Fruit fly (Drosophila melanogaster) whole organism, pupa: Measurements from ENCODE around the gene nmdyn-D7.

Source experiments
- CG10348 ChIP-seq: fragments of 200-800 bp; sonication (Bioruptor generic); IDR thresholded peaks from 2 replicates; pipeline ENCODE4 v1.3.6; 2022; ENCODE audit warnings: missing biosample characterization, missing genetic modification characterization
- CG12605 ChIP-seq: fragments of 200-800 bp; sonication (Bioruptor generic); IDR thresholded peaks from 2 replicates; pipeline ENCODE4 v1.3.6; 2022; ENCODE audit warnings: missing biosample characterization, missing genetic modification characterization
- CG13204 ChIP-seq: fragments of 200-800 bp; sonication (Bioruptor generic); optimal IDR thresholded peaks from 2 replicates; lab custom pipeline; 2018; ENCODE audit warnings: missing biosample characterization, mild to moderate bottlenecking, missing genetic modification characterization, moderate library complexity
- CG14655 ChIP-seq: fragments of 200-800 bp; sonication (Bioruptor generic); optimal IDR thresholded peaks from 3 replicates; lab custom pipeline; 2017; ENCODE audit warnings: mild to moderate bottlenecking, missing biosample characterization, missing genetic modification reagents, missing genetic modification characterization
- CG15710 ChIP-seq: fragments of 200-800 bp; sonication (Bioruptor generic); optimal IDR thresholded peaks from 2 replicates; lab custom pipeline; 2018; ENCODE audit warnings: missing biosample characterization, mild to moderate bottlenecking, missing genetic modification characterization, moderate library complexity
- CG17806 ChIP-seq: fragments of 200-800 bp; sonication (Bioruptor generic); optimal IDR thresholded peaks from 2 replicates; lab custom pipeline; 2018; ENCODE audit warnings: missing biosample characterization, mild to moderate bottlenecking, missing genetic modification characterization, moderate library complexity
- CG32121 ChIP-seq: fragments of 200-800 bp; sonication (Bioruptor generic); IDR thresholded peaks from 2 replicates; pipeline ENCODE4 v1.3.6; 2022; ENCODE audit warnings: missing biosample characterization, missing genetic modification characterization
- CG34367 ChIP-seq: fragments of 200-800 bp; sonication (Bioruptor generic); optimal IDR thresholded peaks from 2 replicates; lab custom pipeline; 2018; ENCODE audit warnings: missing biosample characterization, mild to moderate bottlenecking, missing genetic modification characterization
- CG4496 ChIP-seq: fragments of 200-800 bp; sonication (Bioruptor generic); IDR thresholded peaks from 3 replicates; pipeline ENCODE4 v1.3.6; 2022; ENCODE audit warnings: missing biosample characterization, missing genetic modification characterization
- CG8159 ChIP-seq: fragments of 200-800 bp; sonication (Bioruptor generic); optimal IDR thresholded peaks from 3 replicates; lab custom pipeline; 2018; ENCODE audit warnings: missing biosample characterization, mild to moderate bottlenecking, missing genetic modification characterization, moderate library complexity
- CG8301 ChIP-seq: fragments of 200-800 bp; sonication (Bioruptor generic); optimal IDR thresholded peaks from 2 replicates; lab custom pipeline; 2018; ENCODE audit warnings: missing biosample characterization, mild to moderate bottlenecking, missing genetic modification characterization
- CG9948 ChIP-seq: fragments of 200-800 bp; sonication (Bioruptor generic); optimal IDR thresholded peaks from 2 replicates; lab custom pipeline; 2018; ENCODE audit warnings: missing biosample characterization, mild to moderate bottlenecking, missing genetic modification characterization, moderate library complexity
- D1 ChIP-seq: fragments of 200-800 bp; sonication (Bioruptor generic); optimal IDR thresholded peaks from 2 replicates; lab custom pipeline; 2018; ENCODE audit warnings: missing biosample characterization, mild to moderate bottlenecking, missing genetic modification characterization, moderate library complexity
- EcR ChIP-seq: fragments of 200-800 bp; sonication (Bioruptor generic); optimal IDR thresholded peaks from 3 replicates; lab custom pipeline; 2019; ENCODE audit warnings: missing biosample characterization, missing genetic modification characterization, mild to moderate bottlenecking, moderate library complexity, missing genetic modification reagents
- Ets98B ChIP-seq: fragments of 200-800 bp; sonication (Bioruptor generic); IDR thresholded peaks from 2 replicates; pipeline ENCODE4 v1.3.6; 2022; ENCODE audit warnings: missing biosample characterization, missing genetic modification characterization
- Pif1A ChIP-seq: fragments of 200-800 bp; sonication (Bioruptor generic); optimal IDR thresholded peaks from 3 replicates; lab custom pipeline; 2016; ENCODE audit warnings: missing biosample characterization, missing genetic modification characterization
- Pif1B ChIP-seq: fragments of 200-800 bp; sonication (Bioruptor generic); optimal IDR thresholded peaks from 3 replicates; lab custom pipeline; 2016; ENCODE audit warnings: missing biosample characterization, missing genetic modification characterization
- Snoo ChIP-seq: fragments of 200-800 bp; sonication (Bioruptor generic); optimal IDR thresholded peaks from 3 replicates; lab custom pipeline; 2017; ENCODE audit warnings: missing biosample characterization, mild to moderate bottlenecking, missing genetic modification characterization, inconsistent platforms
- fd96Ca ChIP-seq: fragments of 200-800 bp; sonication (Bioruptor generic); IDR thresholded peaks from 3 replicates; pipeline ENCODE4 v1.3.6; 2022; ENCODE audit warnings: missing biosample characterization, missing genetic modification characterization
- gl ChIP-seq: fragments of 200-800 bp; sonication (Bioruptor generic); optimal IDR thresholded peaks from 2 replicates; lab custom pipeline; 2018; ENCODE audit warnings: missing biosample characterization, mild to moderate bottlenecking, missing genetic modification characterization
- rn ChIP-seq: fragments of 200-800 bp; sonication (Bioruptor generic); IDR thresholded peaks from 2 replicates; pipeline ENCODE4 v1.3.6; 2022; ENCODE audit warnings: missing biosample characterization, missing genetic modification characterization

nmdyn-D7 gene

DNA sequence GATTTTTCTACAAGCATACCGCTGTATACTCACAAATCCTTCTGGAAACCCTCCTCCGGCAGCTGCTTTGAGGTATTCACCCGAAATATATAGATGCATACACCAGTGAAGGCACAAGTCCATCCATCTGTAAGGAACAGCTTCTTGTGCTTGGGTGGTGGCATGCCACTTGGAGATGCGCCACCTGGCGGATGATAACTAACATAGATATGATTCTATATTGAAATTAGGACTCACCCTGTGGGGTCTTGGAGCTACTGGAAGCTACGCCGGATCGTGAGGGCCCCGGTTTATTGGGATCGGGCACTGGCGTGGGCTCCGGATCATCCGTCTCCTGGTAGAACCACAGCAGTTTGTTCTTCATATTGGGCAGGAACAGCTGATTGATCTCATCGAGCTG is 6.5 kb upstream of the nmdyn-D7 start:
- TF ChIP-seq CG9948 (tag; lab: Kevin White, UChicago) (no peak), CG17806 (no peak), CG12605 (GFP tag; lab: Robert Waterston, UW) (no peak), CG32121 (GFP tag; lab: Robert Waterston, UW) (no peak), CG15710 (tag; lab: Kevin White, UChicago) (no peak), Pif1A (GFP tag; lab: Kevin White, UChicago) (no peak), Pif1B (GFP tag; lab: Kevin White, UChicago) (no peak), fd96Ca (GFP tag; lab: Robert Waterston, UW) (no peak), CG34367 (tag; lab: Kevin White, UChicago) (no peak), CG13204 (GFP tag; lab: Kevin White, UChicago) (no peak), CG14655 (no peak)

DNA sequence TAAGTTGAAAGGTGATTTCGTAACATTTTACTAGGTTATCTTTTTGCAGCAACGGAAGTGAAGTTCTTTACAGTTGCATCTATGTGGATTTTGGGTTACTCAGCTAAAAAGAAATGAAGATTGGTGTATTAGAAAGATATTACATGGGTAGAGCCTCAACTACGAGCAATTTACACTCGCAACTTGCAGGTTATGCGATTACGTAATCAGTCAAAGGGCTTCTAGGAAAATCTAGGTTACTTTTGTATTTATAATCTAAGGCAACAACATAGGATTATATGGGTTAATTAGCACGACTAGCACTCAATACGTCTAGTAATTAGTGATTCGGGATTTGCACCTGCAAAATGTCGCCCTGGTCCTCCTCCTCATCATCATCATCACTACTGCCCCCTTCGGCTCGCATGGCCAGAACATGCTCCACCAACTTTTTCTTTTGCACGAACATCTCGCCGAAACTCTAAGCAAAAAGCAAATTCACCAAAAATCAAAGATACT is 5.5 kb upstream of the nmdyn-D7 start, which contains the start of gene Dhc1:
TSS of gene Dhc1 (minus strand) at position 448 of the 498 bp plus-strand sequence.
- TF ChIP-seq CG13204 (GFP tag; lab: Kevin White, UChicago) (no peak), CG15710 (tag; lab: Kevin White, UChicago) (no peak), CG8301 (tag; lab: Kevin White, UChicago) (no peak), CG8159 (tag; lab: Kevin White, UChicago) (no peak), Snoo (no peak), Ets98B (no peak), Pif1B (GFP tag; lab: Kevin White, UChicago) (no peak), CG32121 (GFP tag; lab: Robert Waterston, UW) (no peak), CG4496 (no peak), Pif1A (GFP tag; lab: Kevin White, UChicago) (no peak), D1 (tag; lab: Kevin White, UChicago) (no peak), CG34367 (tag; lab: Kevin White, UChicago) (no peak), rn (no peak), CG14655 (no peak), CG9948 (tag; lab: Kevin White, UChicago) (no peak), CG10348 (GFP tag; lab: Robert Waterston, UW) (no peak), EcR (GFP tag; lab: Kevin White, UChicago) (no peak), CG12605 (GFP tag; lab: Robert Waterston, UW) (no peak), fd96Ca (GFP tag; lab: Robert Waterston, UW) (no peak)
- TF ChIP-seq, all 21 proteins: peak for 0

DNA sequence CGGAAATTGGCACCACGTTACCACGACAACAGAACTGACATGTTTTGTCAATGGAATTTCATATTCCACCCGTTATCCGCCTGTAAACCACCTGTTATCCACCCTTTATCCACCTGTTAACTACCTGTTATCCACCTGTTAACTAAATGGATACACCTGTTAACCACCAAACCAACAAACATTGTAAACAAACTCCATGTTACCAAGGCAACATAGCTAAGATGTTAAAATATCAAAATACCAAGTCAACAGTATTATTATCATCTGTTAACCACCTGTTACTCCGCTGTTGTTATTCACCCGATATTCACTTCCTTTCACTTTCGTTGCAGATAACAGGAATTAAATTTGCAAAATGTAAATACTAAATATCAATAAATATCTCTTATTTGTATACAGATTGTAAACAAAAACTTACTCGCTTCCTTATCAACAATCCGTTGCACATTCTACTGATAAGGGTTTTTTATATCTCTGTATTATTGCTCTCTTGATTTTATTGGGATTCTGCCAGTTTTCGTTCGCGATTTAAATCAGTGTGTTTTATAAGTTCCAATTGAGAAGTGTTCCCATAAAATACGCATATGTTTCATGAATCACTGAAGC is 4.7 kb upstream of the nmdyn-D7 start, which contains the start of gene Nepl12:
TSS of gene Nepl12 (plus strand) at position 556 of the 606 bp plus-strand sequence.
- TF ChIP-seq CG15710 (tag; lab: Kevin White, UChicago) (no peak), CG12605 (GFP tag; lab: Robert Waterston, UW) (peak; percentile 41; the same call in 1 of the 2 replicates)
- TF ChIP-seq, all 21 proteins: peak for 1

DNA sequence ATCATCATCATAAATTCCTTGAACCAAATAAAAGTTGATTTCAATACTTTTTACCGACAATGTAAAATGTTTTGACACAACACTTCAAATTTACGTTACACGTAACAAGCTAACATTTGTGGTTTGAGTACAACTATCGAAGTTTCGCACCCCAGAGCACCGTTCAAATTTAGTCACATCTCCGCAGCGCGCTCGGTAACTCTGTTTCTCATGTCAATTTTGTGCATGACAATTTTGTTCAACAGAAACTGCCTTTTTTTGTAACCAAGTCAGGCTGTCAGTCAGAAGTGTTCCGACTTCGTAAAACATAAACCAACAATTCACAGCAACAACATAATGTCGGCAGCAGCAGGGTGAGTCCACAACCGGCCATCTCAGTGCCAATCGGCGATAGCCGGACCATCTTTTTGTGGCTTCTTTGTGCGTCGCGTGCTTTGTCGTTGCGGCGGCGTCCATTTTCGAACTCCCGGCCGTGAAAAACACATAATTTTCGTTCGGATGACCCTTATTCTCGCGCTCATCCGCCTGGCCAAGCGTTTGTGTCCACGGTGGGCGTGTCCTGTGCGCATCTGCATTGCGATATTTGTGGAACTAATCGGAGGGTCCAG is 1.9 kb upstream of the nmdyn-D7 start, which contains the start of gene p23:
TSS of gene p23 (plus strand) at position 194 of the 608 bp plus-strand sequence.
- no peak for TF ChIP-seq CG4496
- TF ChIP-seq rn: no peak

DNA sequence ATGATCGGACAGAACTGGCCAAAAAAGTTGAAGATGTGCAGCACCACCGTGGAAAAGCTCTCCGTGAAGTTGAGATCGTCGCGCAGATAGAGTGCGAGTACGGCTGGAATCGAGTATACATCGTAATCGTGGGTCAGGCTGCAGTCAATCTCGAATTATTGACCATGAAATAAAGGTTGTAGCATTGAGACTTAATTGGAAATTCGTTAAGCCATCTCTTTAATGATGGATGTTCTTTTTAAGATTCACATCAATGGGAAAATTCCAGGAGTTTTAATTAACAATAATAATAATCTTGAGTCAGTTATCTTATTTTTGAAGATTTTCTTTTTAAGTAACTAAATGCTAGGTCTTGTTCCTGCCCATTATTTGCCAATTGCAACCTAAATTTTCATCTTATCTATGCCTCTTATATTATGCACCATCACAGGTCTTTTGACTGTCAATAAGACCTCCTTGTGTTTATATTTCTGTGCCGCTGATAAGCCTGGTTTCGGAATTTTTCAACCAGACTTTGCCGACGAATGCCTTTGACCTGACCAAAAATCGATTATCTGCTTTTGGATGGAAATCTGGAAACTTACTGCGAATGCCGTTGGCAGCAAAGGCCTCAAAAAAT is 3.4 kb downstream of the nmdyn-D7 start:
- TF ChIP-seq CG15710 (tag; lab: Kevin White, UChicago): no peak
- no peak for TF ChIP-seq CG4496
- TF ChIP-seq CG34367 (tag; lab: Kevin White, UChicago): no peak
- no peak for TF ChIP-seq fd96Ca (GFP tag; lab: Robert Waterston, UW)
- TF ChIP-seq EcR (GFP tag; lab: Kevin White, UChicago): no peak
- TF ChIP-seq gl: no peak
- TF ChIP-seq D1 (tag; lab: Kevin White, UChicago): no peak
- TF ChIP-seq CG9948 (tag; lab: Kevin White, UChicago): no peak
- TF ChIP-seq CG17806: no peak
- no peak for TF ChIP-seq Pif1B (GFP tag; lab: Kevin White, UChicago)
- TF ChIP-seq CG32121 (GFP tag; lab: Robert Waterston, UW): no peak
- no peak for TF ChIP-seq CG8301 (tag; lab: Kevin White, UChicago)
- TF ChIP-seq CG14655: no peak
- TF ChIP-seq Snoo: no peak
- TF ChIP-seq, all 21 proteins: peak for 0

DNA sequence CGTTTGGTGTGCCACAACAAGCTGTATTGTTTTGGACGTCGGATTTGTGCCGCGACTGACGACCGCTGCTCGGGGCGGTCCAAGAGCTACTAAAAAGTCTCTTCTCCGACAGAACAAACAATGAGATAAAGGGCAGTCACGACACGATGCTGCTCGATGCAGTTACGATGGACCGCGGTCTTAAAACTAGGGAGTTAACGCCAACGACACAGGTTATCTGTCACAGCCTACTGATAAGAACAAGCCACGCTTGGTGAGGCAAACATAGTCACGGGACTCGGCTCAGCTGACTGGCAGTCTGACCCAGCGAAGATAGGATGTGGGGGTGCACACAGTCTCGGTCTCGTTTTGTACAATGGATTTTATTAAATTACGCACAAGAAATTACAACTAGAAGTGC is 4.4 kb downstream of the nmdyn-D7 start, which contains the start of gene CG9444:
TSS of gene CG9444 (minus strand) at position 140 of the 400 bp plus-strand sequence.
- TF ChIP-seq Pif1A (GFP tag; lab: Kevin White, UChicago): no peak
- TF ChIP-seq Pif1B (GFP tag; lab: Kevin White, UChicago): no peak
- TF ChIP-seq CG13204 (GFP tag; lab: Kevin White, UChicago): no peak
- TF ChIP-seq CG32121 (GFP tag; lab: Robert Waterston, UW): no peak
- TF ChIP-seq CG14655: no peak
- no peak for TF ChIP-seq CG17806
- no peak for TF ChIP-seq Snoo
- no peak for TF ChIP-seq CG4496
- no peak for TF ChIP-seq CG34367 (tag; lab: Kevin White, UChicago)
- no peak for TF ChIP-seq CG12605 (GFP tag; lab: Robert Waterston, UW)
- no peak for TF ChIP-seq CG8301 (tag; lab: Kevin White, UChicago)
